Worm (Caenorhabditis elegans): ENCODE measurements around the gene R144.10.
"Not testable (repeated sequence)": the region's sequence is repeated elsewhere in the genome, so short reads cannot be mapped to it uniquely, and the experiment has no call there.

The R144.10 gene

ce11 chrIII:4980367-4980766 is 21.8 kb downstream of the R144.10 start, which contains the start of gene C27F2.6:
TSS of gene C27F2.6 (minus strand) at chrIII:4980467.
- TF ChIP-seq hlh-12 (tag; optimal IDR thresholded peaks at IDR 0.05); Y56A3A.18 (GFP tag; IDR thresholded peaks at IDR 0.05); mxl-1 (tag; optimal IDR thresholded peaks at IDR 0.05): not testable (repeated sequence)

ce11 chrIII:4968146-4968545 is 34.0 kb downstream of the R144.10 start:
- no peak for TF ChIP-seq cebp-1 (GFP tag; IDR thresholded peaks at IDR 0.05)
- TF ChIP-seq cebp-1 (tag; optimal IDR thresholded peaks at IDR 0.05) = no peak
- TF ChIP-seq attf-5 (GFP tag; optimal IDR thresholded peaks at IDR 0.05) = no peak
- TF ChIP-seq cebp-2 (GFP tag; IDR thresholded peaks at IDR 0.05) = no peak
- TF ChIP-seq hmg-1.2 (GFP tag; IDR thresholded peaks at IDR 0.05) = no peak
- TF ChIP-seq D2030.7 (GFP tag; IDR thresholded peaks at IDR 0.05) = no peak
- TF ChIP-seq egl-44 (GFP tag; IDR thresholded peaks at IDR 0.05) = no peak
- no peak for TF ChIP-seq hlh-26 (GFP tag; conservative IDR thresholded peaks at IDR 0.05)
- no peak for TF ChIP-seq mel-28 (tag; optimal IDR thresholded peaks at IDR 0.05; ENCODE audit: borderline replicate concordance)
- no peak for TF ChIP-seq B0336.3 (GFP tag; IDR thresholded peaks at IDR 0.05)
- TF ChIP-seq F39B2.1 (GFP tag; IDR thresholded peaks at IDR 0.05) = no peak
- no peak for TF ChIP-seq ceh-79 (tag; optimal IDR thresholded peaks at IDR 0.05)
- TF ChIP-seq dox-1 (GFP tag; IDR thresholded peaks at IDR 0.05) = no peak
- no peak for TF ChIP-seq egl-18 (GFP tag; IDR thresholded peaks at IDR 0.05)
- no peak for TF ChIP-seq aptf-3 (GFP tag; IDR thresholded peaks at IDR 0.05)
- no peak for TF ChIP-seq let-607 (tag; optimal IDR thresholded peaks at IDR 0.05)
- no peak for TF ChIP-seq lin-26 (GFP tag; IDR thresholded peaks at IDR 0.05)
- TF ChIP-seq mcd-1 (GFP tag; IDR thresholded peaks at IDR 0.05) = no peak
- no peak for TF ChIP-seq him-1 (tag; optimal IDR thresholded peaks at IDR 0.05)
- TF ChIP-seq nfya-1 (tag; optimal IDR thresholded peaks at IDR 0.05; ENCODE audit: borderline replicate concordance, insufficient read depth) = no peak
- no peak for TF ChIP-seq ZK185.1 (tag; optimal IDR thresholded peaks at IDR 0.05; ENCODE audit: poor library complexity, severe bottlenecking)

- TF ChIP-seq nhr-179 (tag; optimal IDR thresholded peaks at IDR 0.05) (no peak), die-1 (tag; optimal IDR thresholded peaks at IDR 0.05) (no peak), akir-1 (GFP tag; optimal IDR thresholded peaks at IDR 0.05) (no peak), F37B4.10 (GFP tag; IDR thresholded peaks at IDR 0.05) (no peak), unc-62 (GFP tag; optimal IDR thresholded peaks at IDR 0.05) (no peak), ztf-6 (GFP tag; IDR thresholded peaks at IDR 0.05) (no peak), nhr-120 (GFP tag; IDR thresholded peaks at IDR 0.05) (no peak), madf-3 (GFP tag; IDR thresholded peaks at IDR 0.05) (no peak), aptf-2 (GFP tag; conservative IDR thresholded peaks at IDR 0.05) (no peak), nfya-2 (GFP tag; IDR thresholded peaks at IDR 0.05) (no peak), lir-1 (GFP tag; conservative IDR thresholded peaks at IDR 0.05) (no peak), gei-17 (GFP tag; optimal IDR thresholded peaks at IDR 0.05) (no peak)
Measured at ce11 chrIII:4967236-4967635, 34.9 kb downstream of the R144.10 start.

ce11 chrIII:4965271-4965670 is 36.9 kb downstream of the R144.10 start, which contains the start of gene nca-2:
TSS of gene nca-2 (plus strand) at chrIII:4965571.
- no peak for TF ChIP-seq pbrm-1 (GFP tag; IDR thresholded peaks at IDR 0.05)
- no peak for TF ChIP-seq B0336.3 (GFP tag; IDR thresholded peaks at IDR 0.05)
- no peak for TF ChIP-seq mxl-1 (tag; optimal IDR thresholded peaks at IDR 0.05)
- no peak for TF ChIP-seq T26A5.8 (tag; optimal IDR thresholded peaks at IDR 0.05)
- TF ChIP-seq egl-18 (GFP tag; IDR thresholded peaks at IDR 0.05) = no peak
- no peak for TF ChIP-seq hrde-1 (tag; optimal IDR thresholded peaks at IDR 0.05; ENCODE audit: borderline replicate concordance)
- TF ChIP-seq F57A8.1 (GFP tag; optimal IDR thresholded peaks at IDR 0.05) = no peak
- TF ChIP-seq lag-1 (GFP tag; IDR thresholded peaks at IDR 0.05) = no peak
- no peak for TF ChIP-seq tlf-1 (GFP tag; optimal IDR thresholded peaks at IDR 0.05)
- TF ChIP-seq aptf-3 (GFP tag; IDR thresholded peaks at IDR 0.05) = no peak
- no peak for TF ChIP-seq K11D2.4 (GFP tag; IDR thresholded peaks at IDR 0.05)
- TF ChIP-seq dpl-1 (GFP tag; optimal IDR thresholded peaks at IDR 0.05) = no peak
- no peak for TF ChIP-seq egrh-3 (GFP tag; IDR thresholded peaks at IDR 0.05)
- TF ChIP-seq F22D6.2 (tag; optimal IDR thresholded peaks at IDR 0.05) = no peak
- TF ChIP-seq cebp-2 (GFP tag; IDR thresholded peaks at IDR 0.05) = no peak
- no peak for TF ChIP-seq Y79H2A.3 (GFP tag; conservative IDR thresholded peaks at IDR 0.05)

Measured in whole organism, young adult.